Worm (Caenorhabditis elegans): ENCODE measurements around the gene amdh-1.

amdh-1 gene

ce11 chrIII:6251511-6251910 lies at the start of gene amdh-1:
Gene amdh-1 (plus strand): TSS chrIII:6251811.
- TF ChIP-seq lag-1 (GFP tag; IDR thresholded peaks at IDR 0.05) (no peak), B0035.1 (tag; optimal IDR thresholded peaks at IDR 0.05) (no peak), fkh-3 (tag; optimal IDR thresholded peaks at IDR 0.05) (no peak), zim-3 (tag; optimal IDR thresholded peaks at IDR 0.05) (no peak), let-607 (tag; optimal IDR thresholded peaks at IDR 0.05) (no peak), T26A5.8 (tag; optimal IDR thresholded peaks at IDR 0.05) (no peak), lin-54 (GFP tag; optimal IDR thresholded peaks at IDR 0.05) (no peak), F57A8.1 (GFP tag; optimal IDR thresholded peaks at IDR 0.05) (no peak), nfya-1 (tag; optimal IDR thresholded peaks at IDR 0.05; ENCODE audit: borderline replicate concordance, insufficient read depth) (no peak), ztf-22 (GFP tag; optimal IDR thresholded peaks at IDR 0.05) (no peak), mxl-1 (tag; optimal IDR thresholded peaks at IDR 0.05) (no peak), aptf-2 (GFP tag; conservative IDR thresholded peaks at IDR 0.05) (no peak)

ce11 chrIII:6202440-6202839 lies 49.2 kb upstream of the amdh-1 start:
- TF ChIP-seq ama-1 (optimal IDR thresholded peaks at IDR 0.05): no peak
- TF ChIP-seq ama-1 (GFP tag; optimal IDR thresholded peaks at IDR 0.05): peak; percentile 53 to 65
- no peak for TF ChIP-seq madf-3 (GFP tag; IDR thresholded peaks at IDR 0.05)
- no peak for TF ChIP-seq bed-2 (GFP tag; IDR thresholded peaks at IDR 0.05)
- TF ChIP-seq K11D2.4 (GFP tag; IDR thresholded peaks at IDR 0.05): no peak
- no peak for TF ChIP-seq nhr-27 (tag; optimal IDR thresholded peaks at IDR 0.05)
- TF ChIP-seq chd-7 (tag; optimal IDR thresholded peaks at IDR 0.05): no peak
- peak; percentile 57; the same call in 1 of the 2 replicates for TF ChIP-seq Y95B8A.8 (GFP tag; IDR thresholded peaks at IDR 0.05)
- TF ChIP-seq Y53G8AR.9 (GFP tag; conservative IDR thresholded peaks at IDR 0.05): peak; percentile 66; the same call in 1 of the 2 replicates
- TF ChIP-seq hlh-26 (GFP tag; conservative IDR thresholded peaks at IDR 0.05): no peak
- TF ChIP-seq madf-10 (tag; optimal IDR thresholded peaks at IDR 0.05): no peak
- no peak for TF ChIP-seq egl-18 (GFP tag; IDR thresholded peaks at IDR 0.05)
- TF ChIP-seq ceh-100 (GFP tag; IDR thresholded peaks at IDR 0.05): no peak; the same call in 1 of the 2 replicates
- TF ChIP-seq hmg-20 (GFP tag; IDR thresholded peaks at IDR 0.05): no peak
- no peak for TF ChIP-seq mcd-1 (GFP tag; IDR thresholded peaks at IDR 0.05)
- no peak for TF ChIP-seq pbrm-1 (GFP tag; IDR thresholded peaks at IDR 0.05)
- no peak for TF ChIP-seq ceh-40 (GFP tag; IDR thresholded peaks at IDR 0.05)
- peak; percentile 25; the same call in 1 of the 2 replicates for TF ChIP-seq D2030.7 (GFP tag; IDR thresholded peaks at IDR 0.05)
- no peak for TF ChIP-seq zim-3 (tag; optimal IDR thresholded peaks at IDR 0.05)
- TF ChIP-seq tbp1 (GFP tag; optimal IDR thresholded peaks at IDR 0.05): peak; percentile 6
- peak; percentile 46 for TF ChIP-seq lin-54 (GFP tag; optimal IDR thresholded peaks at IDR 0.05)
- TF ChIP-seq F33H1.4 (GFP tag; IDR thresholded peaks at IDR 0.05): no peak
- TF ChIP-seq aptf-3 (GFP tag; IDR thresholded peaks at IDR 0.05): no peak
- no peak for TF ChIP-seq mes-4 (tag; optimal IDR thresholded peaks at IDR 0.05)
- TF ChIP-seq rcor-1 (GFP tag; IDR thresholded peaks at IDR 0.05): no peak
- no peak for TF ChIP-seq dox-1 (GFP tag; IDR thresholded peaks at IDR 0.05)
- peak; percentile 34 for TF ChIP-seq hmg-1.2 (GFP tag; IDR thresholded peaks at IDR 0.05)
- 0 out of 2 replicates have a peak, but pooled peaks have one; percentile 41 for TF ChIP-seq ztf-25 (GFP tag; IDR thresholded peaks at IDR 0.05)
- no peak for TF ChIP-seq ztf-28 (GFP tag; IDR thresholded peaks at IDR 0.05)
- peak; percentile 93 for TF ChIP-seq hrde-1 (tag; optimal IDR thresholded peaks at IDR 0.05; ENCODE audit: borderline replicate concordance)
- TF ChIP-seq sdz-38 (tag; optimal IDR thresholded peaks at IDR 0.05): no peak
- no peak for TF ChIP-seq xnd-1 (tag; optimal IDR thresholded peaks at IDR 0.05)
- no peak for TF ChIP-seq unc-62 (GFP tag; optimal IDR thresholded peaks at IDR 0.05)
- peak; percentile 50 for TF ChIP-seq madf-6 (GFP tag; IDR thresholded peaks at IDR 0.05)
- no peak for TF ChIP-seq madf-8 (GFP tag; conservative IDR thresholded peaks at IDR 0.05)
- no peak for TF ChIP-seq nhr-90 (tag; optimal IDR thresholded peaks at IDR 0.05)
- TF ChIP-seq unc-130 (GFP tag; optimal IDR thresholded peaks at IDR 0.05): peak; percentile 48
- no peak for TF ChIP-seq zfh-2 (GFP tag; conservative IDR thresholded peaks at IDR 0.05)
- TF ChIP-seq let-526 (GFP tag; IDR thresholded peaks at IDR 0.05): no peak
